Worm (Caenorhabditis elegans) whole organism, late embryonic: ENCODE measurements around the gene gcy-22.

Experiments used
- C38D4.7 ChIP-seq: fragments of 200-800 bp; sonication (Bioruptor generic); optimal IDR thresholded peaks from 2 replicates; lab custom pipeline; 2018; ENCODE audit warnings: mild to moderate bottlenecking, missing genetic modification characterization, moderate library complexity, missing compliant biosample characterization
- Y22D7AL.16 ChIP-seq: sonication (generic microtip); optimal IDR thresholded peaks from 2 replicates; lab custom pipeline; 2016; ENCODE audit warnings: missing genetic modification characterization, missing compliant biosample characterization
- ceh-18 ChIP-seq: sonication (generic microtip); optimal IDR thresholded peaks from 2 replicates; lab custom pipeline; 2016; ENCODE audit warnings: missing genetic modification characterization, missing compliant biosample characterization
- ceh-19 ChIP-seq: fragments of 200-800 bp; sonication (Bioruptor generic); optimal IDR thresholded peaks from 2 replicates; lab custom pipeline; 2018; ENCODE audit warnings: mild to moderate bottlenecking, missing genetic modification characterization, missing compliant biosample characterization
- ceh-2 ChIP-seq: sonication (generic microtip); optimal IDR thresholded peaks from 2 replicates; lab custom pipeline; 2016; ENCODE audit warnings: missing genotype, missing genetic modification characterization, missing compliant biosample characterization
- ceh-22 ChIP-seq: sonication (generic microtip); optimal IDR thresholded peaks from 2 replicates; lab custom pipeline; 2017; ENCODE audit warnings: missing biosample characterization, missing genetic modification characterization
- ceh-45 ChIP-seq: fragments of 200-800 bp; sonication (Bioruptor generic); IDR thresholded peaks from 2 replicates; pipeline ENCODE4 v1.3.6; 2022; ENCODE audit warnings: missing genetic modification reagents, missing genetic modification characterization, missing compliant biosample characterization
- ceh-48 ChIP-seq: sonication (generic microtip); optimal IDR thresholded peaks from 2 replicates; lab custom pipeline; 2016; ENCODE audit warnings: missing genetic modification characterization, inconsistent platforms, missing compliant biosample characterization
- dmd-4 ChIP-seq: sonication (generic microtip); optimal IDR thresholded peaks from 2 replicates; lab custom pipeline; 2016; ENCODE audit warnings: borderline replicate concordance, missing genetic modification characterization, missing compliant biosample characterization
- dve-1 ChIP-seq: sonication (generic microtip); optimal IDR thresholded peaks from 2 replicates; lab custom pipeline; 2017; ENCODE audit warnings: antibody characterized with exemption, mild to moderate bottlenecking, missing genetic modification characterization, missing compliant biosample characterization
- elt-4 ChIP-seq: sonication (generic microtip); optimal IDR thresholded peaks from 2 replicates; lab custom pipeline; 2016; ENCODE audit warnings: missing genetic modification characterization, missing compliant biosample characterization
- fax-1 ChIP-seq: sonication (generic microtip); optimal IDR thresholded peaks from 2 replicates; lab custom pipeline; 2016; ENCODE audit warnings: missing genotype, missing genetic modification characterization, missing compliant biosample characterization
- hlh-13 ChIP-seq: fragments of 200-800 bp; sonication (Bioruptor generic); optimal IDR thresholded peaks from 2 replicates; lab custom pipeline; 2018; ENCODE audit warnings: mild to moderate bottlenecking, missing genetic modification characterization, missing compliant biosample characterization
- hlh-8 ChIP-seq: sonication (generic microtip); optimal IDR thresholded peaks from 2 replicates; lab custom pipeline; 2016; ENCODE audit warnings: missing genotype, missing genetic modification characterization, missing compliant biosample characterization
- lim-6 ChIP-seq: sonication (generic microtip); optimal IDR thresholded peaks from 2 replicates; lab custom pipeline; 2016; ENCODE audit warnings: missing genetic modification characterization, missing compliant biosample characterization
- lin-11 ChIP-seq: fragments of 200-800 bp; sonication (Bioruptor generic); optimal IDR thresholded peaks from 2 replicates; lab custom pipeline; 2018; ENCODE audit warnings: mild to moderate bottlenecking, missing genetic modification characterization, missing compliant biosample characterization
- nhr-232 ChIP-seq: sonication (generic microtip); optimal IDR thresholded peaks from 2 replicates; lab custom pipeline; 2016; ENCODE audit warnings: missing genetic modification characterization, missing compliant biosample characterization
- odd-2 ChIP-seq: sonication (generic microtip); optimal IDR thresholded peaks from 2 replicates; lab custom pipeline; 2017; ENCODE audit warnings: antibody characterized with exemption, mild to moderate bottlenecking, missing genetic modification characterization, missing compliant biosample characterization
- pat-9 ChIP-seq: fragments of 200-800 bp; sonication (Bioruptor generic); optimal IDR thresholded peaks from 2 replicates; lab custom pipeline; 2018; ENCODE audit warnings: mild to moderate bottlenecking, missing genetic modification characterization, moderate library complexity, missing compliant biosample characterization
- pha-2 ChIP-seq: sonication (generic microtip); optimal IDR thresholded peaks from 2 replicates; lab custom pipeline; 2017; ENCODE audit warnings: mild to moderate bottlenecking, missing genetic modification characterization, missing compliant biosample characterization
- pros-1 ChIP-seq: fragments of 150-350 bp; optimal IDR thresholded peaks from 2 replicates; lab custom pipeline; 2014; ENCODE audit warnings: missing biosample characterization, missing genetic modification reagents, missing genetic modification characterization
- rnt-1 ChIP-seq: sonication (generic microtip); optimal IDR thresholded peaks from 2 replicates; lab custom pipeline; 2016; ENCODE audit warnings: missing genetic modification characterization, missing compliant biosample characterization
- sdc-2 ChIP-seq: sonication (generic microtip); optimal IDR thresholded peaks from 2 replicates; lab custom pipeline; 2016; ENCODE audit warnings: missing genotype, missing genetic modification characterization, missing compliant biosample characterization
- tbx-2 ChIP-seq: sonication (generic microtip); optimal IDR thresholded peaks from 2 replicates; lab custom pipeline; 2016; ENCODE audit warnings: missing genetic modification characterization, missing compliant biosample characterization
- ttx-3 ChIP-seq: sonication (generic microtip); optimal IDR thresholded peaks from 2 replicates; lab custom pipeline; 2016; ENCODE audit warnings: missing genetic modification reagents, missing genetic modification characterization, missing compliant biosample characterization
- unc-3 ChIP-seq, 2 experiments: fragments of 200-800 bp in 1 of 2; sonication (Bioruptor generic) in 1 of 2; sonication (generic microtip) in 1 of 2; conservative IDR thresholded peaks in 1 of 2; optimal IDR thresholded peaks in 1 of 2; 2 replicates each; pipeline versions ENCODE4 v1.3.6 to Lab custom; 2016 to 2022; ENCODE audit warnings: missing compliant biosample characterization in 2 of 2, missing genetic modification characterization in 2 of 2, missing genetic modification reagents in 1 of 2
- unc-55 ChIP-seq: sonication (generic microtip); optimal IDR thresholded peaks from 2 replicates; lab custom pipeline; 2017; ENCODE audit warnings: missing biosample characterization, missing genetic modification reagents, missing genetic modification characterization
- zip-5 ChIP-seq: sonication (generic microtip); optimal IDR thresholded peaks from 2 replicates; lab custom pipeline; 2016; ENCODE audit warnings: missing genetic modification characterization, missing compliant biosample characterization

Gene gcy-22

ce11 chrV:20776761-20777160 is 48.1 kb downstream of the gcy-22 start:
- no peak for TF ChIP-seq nhr-232 (tag; lab: Kevin White, UChicago)
- no peak for TF ChIP-seq ceh-22 (tag; lab: Kevin White, UChicago)

- TF ChIP-seq lim-6 (tag; lab: Kevin White, UChicago) (no peak), hlh-13 (GFP tag; lab: Kevin White, UChicago) (no peak)
Observed at ce11 chrV:20775269-20775668, 49.6 kb downstream of the gcy-22 start, which contains the start of gene F38A6.4. Gene F38A6.4, minus strand, starts transcription at chrV:20775369.

ce11 chrV:20773647-20774046 is 51.2 kb downstream of the gcy-22 start, which contains the start of gene F38A6.5:
Gene F38A6.5, minus strand, starts transcription at chrV:20773747.
- TF ChIP-seq hlh-8 (tag; lab: Kevin White, UChicago) (no peak), pha-2 (tag; lab: Kevin White, UChicago) (no peak)

ce11 chrV:20771702-20772101 is 53.2 kb downstream of the gcy-22 start:
- no peak for TF ChIP-seq tbx-2 (tag; lab: Kevin White, UChicago)
- no peak for TF ChIP-seq lin-11 (tag; lab: Kevin White, UChicago)
- TF ChIP-seq lim-6 (tag; lab: Kevin White, UChicago) = no peak
- peak; percentile 7 for TF ChIP-seq ceh-18
- peak; percentile 31 for TF ChIP-seq rnt-1 (tag; lab: Kevin White, UChicago)
- peak; percentile 99 for TF ChIP-seq unc-55 (GFP tag; lab: Kevin White, UChicago)
- TF ChIP-seq odd-2 = no peak
- TF ChIP-seq ceh-45 (GFP tag; lab: Robert Waterston, UW) = no peak
- no peak for TF ChIP-seq dmd-4
- TF ChIP-seq pha-2 (tag; lab: Kevin White, UChicago) = no peak
- no peak for TF ChIP-seq zip-5 (tag; lab: Kevin White, UChicago)
- TF ChIP-seq pat-9 = no peak
- no peak for TF ChIP-seq elt-4

DNA sequence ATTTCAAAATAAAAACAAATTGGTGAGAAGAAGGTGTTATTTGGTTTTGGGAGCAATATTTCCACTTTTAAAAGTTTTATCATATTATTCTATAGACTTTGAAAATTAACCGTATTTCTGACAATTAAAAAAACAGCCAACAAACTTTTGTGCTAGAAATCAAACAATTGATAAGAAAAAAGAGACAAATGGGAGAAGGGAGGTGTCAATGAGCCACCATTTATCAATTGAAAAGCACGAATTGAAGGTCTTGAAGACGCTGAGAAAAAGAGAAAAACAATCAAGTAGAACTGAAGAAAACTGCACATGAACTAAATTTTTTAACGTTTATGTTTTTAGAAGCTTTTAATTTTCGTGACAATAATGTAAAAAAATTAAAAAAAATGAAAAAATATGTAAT is 54.0 kb downstream of the gcy-22 start:
- no peak for TF ChIP-seq ceh-48 (tag; lab: Kevin White, UChicago)
- TF ChIP-seq pros-1 (tag; lab: Kevin White, UChicago) = no peak
- TF ChIP-seq sdc-2 (tag; lab: Kevin White, UChicago) = no peak
- TF ChIP-seq ceh-19 (GFP tag; lab: Kevin White, UChicago) = no peak
- no peak for TF ChIP-seq ceh-2 (tag; lab: Kevin White, UChicago)
- no peak for TF ChIP-seq ttx-3
- no peak for TF ChIP-seq unc-3 (GFP tag; conservative IDR thresholded peaks at IDR 0.05; lab: Robert Waterston, UW)
- no peak for TF ChIP-seq unc-3 (tag; optimal IDR thresholded peaks at IDR 0.05; lab: Kevin White, UChicago)
- TF ChIP-seq C38D4.7 (GFP tag; lab: Kevin White, UChicago) = no peak
- no peak for TF ChIP-seq fax-1 (tag; lab: Kevin White, UChicago)
- TF ChIP-seq odd-2 = no peak
- TF ChIP-seq dve-1 (tag; lab: Kevin White, UChicago) = no peak
- no peak for TF ChIP-seq Y22D7AL.16 (tag; lab: Kevin White, UChicago)
